Fruit fly (Drosophila melanogaster) whole organism: ENCODE results near the gene tws.

Experiments
- EcR ChIP-seq, 2 experiments: fragments of >200 bp; optimal IDR thresholded peaks; 2 replicates each; lab custom pipeline; 2017; ENCODE audit warnings: missing biosample characterization in 2 of 2, missing genetic modification characterization in 2 of 2, missing genetic modification reagents in 2 of 2
- psq ChIP-seq: fragments of >200 bp; optimal IDR thresholded peaks from 2 replicates; lab custom pipeline; 2017

DNA sequence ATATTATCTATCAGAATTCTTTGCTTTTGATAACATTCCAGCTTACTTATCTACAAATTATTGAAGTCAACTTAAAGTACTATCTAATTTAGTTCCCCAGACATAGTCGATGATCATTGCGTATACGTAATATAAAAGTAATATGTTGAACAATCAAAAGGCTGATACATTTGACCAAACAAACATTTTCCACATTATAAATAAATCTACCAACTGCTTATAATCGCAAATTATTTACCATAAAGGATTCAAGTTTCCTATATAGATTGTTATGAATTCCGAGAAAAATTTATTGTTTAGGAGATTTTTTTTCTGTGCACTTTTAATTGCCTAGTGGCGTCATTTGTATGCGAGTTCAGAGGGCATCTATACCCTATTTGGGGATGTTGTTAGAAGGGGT lies 52.9 kb downstream of the tws start:
- TF ChIP-seq EcR (GFP tag; optimal IDR thresholded peaks at IDR 0.05; lab: Kevin White, UChicago) = no peak
- no peak for TF ChIP-seq psq (lab: Kevin White, UChicago)
